Fruit fly (Drosophila melanogaster) whole organism, pupa: ENCODE results near the gene MED27.

ENCODE experiments used
- CG12605 ChIP-seq: fragments of 200-800 bp; sonication (Bioruptor generic); IDR thresholded peaks from 2 replicates; pipeline ENCODE4 v1.3.6; 2022; ENCODE audit warnings: missing biosample characterization, missing genetic modification characterization
- CG13204 ChIP-seq: fragments of 200-800 bp; sonication (Bioruptor generic); optimal IDR thresholded peaks from 2 replicates; lab custom pipeline; 2018; ENCODE audit warnings: missing biosample characterization, mild to moderate bottlenecking, missing genetic modification characterization, moderate library complexity
- CG14655 ChIP-seq: fragments of 200-800 bp; sonication (Bioruptor generic); optimal IDR thresholded peaks from 3 replicates; lab custom pipeline; 2017; ENCODE audit warnings: mild to moderate bottlenecking, missing biosample characterization, missing genetic modification reagents, missing genetic modification characterization
- CG32121 ChIP-seq: fragments of 200-800 bp; sonication (Bioruptor generic); IDR thresholded peaks from 2 replicates; pipeline ENCODE4 v1.3.6; 2022; ENCODE audit warnings: missing biosample characterization, missing genetic modification characterization
- CG4496 ChIP-seq: fragments of 200-800 bp; sonication (Bioruptor generic); IDR thresholded peaks from 3 replicates; pipeline ENCODE4 v1.3.6; 2022; ENCODE audit warnings: missing biosample characterization, missing genetic modification characterization
- CG8301 ChIP-seq: fragments of 200-800 bp; sonication (Bioruptor generic); optimal IDR thresholded peaks from 2 replicates; lab custom pipeline; 2018; ENCODE audit warnings: missing biosample characterization, mild to moderate bottlenecking, missing genetic modification characterization
- CG9948 ChIP-seq: fragments of 200-800 bp; sonication (Bioruptor generic); optimal IDR thresholded peaks from 2 replicates; lab custom pipeline; 2018; ENCODE audit warnings: missing biosample characterization, mild to moderate bottlenecking, missing genetic modification characterization, moderate library complexity
- EcR ChIP-seq: fragments of 200-800 bp; sonication (Bioruptor generic); optimal IDR thresholded peaks from 3 replicates; lab custom pipeline; 2019; ENCODE audit warnings: missing biosample characterization, missing genetic modification characterization, mild to moderate bottlenecking, moderate library complexity, missing genetic modification reagents
- Ets98B ChIP-seq: fragments of 200-800 bp; sonication (Bioruptor generic); IDR thresholded peaks from 2 replicates; pipeline ENCODE4 v1.3.6; 2022; ENCODE audit warnings: missing biosample characterization, missing genetic modification characterization
- Pif1A ChIP-seq: fragments of 200-800 bp; sonication (Bioruptor generic); optimal IDR thresholded peaks from 3 replicates; lab custom pipeline; 2016; ENCODE audit warnings: missing biosample characterization, missing genetic modification characterization
- Pif1B ChIP-seq: fragments of 200-800 bp; sonication (Bioruptor generic); optimal IDR thresholded peaks from 3 replicates; lab custom pipeline; 2016; ENCODE audit warnings: missing biosample characterization, missing genetic modification characterization
- Snoo ChIP-seq: fragments of 200-800 bp; sonication (Bioruptor generic); optimal IDR thresholded peaks from 3 replicates; lab custom pipeline; 2017; ENCODE audit warnings: missing biosample characterization, mild to moderate bottlenecking, missing genetic modification characterization, inconsistent platforms
- fd96Ca ChIP-seq: fragments of 200-800 bp; sonication (Bioruptor generic); IDR thresholded peaks from 3 replicates; pipeline ENCODE4 v1.3.6; 2022; ENCODE audit warnings: missing biosample characterization, missing genetic modification characterization
- rn ChIP-seq: fragments of 200-800 bp; sonication (Bioruptor generic); IDR thresholded peaks from 2 replicates; pipeline ENCODE4 v1.3.6; 2022; ENCODE audit warnings: missing biosample characterization, missing genetic modification characterization

- no peak for TF ChIP-seq fd96Ca (GFP tag; lab: Robert Waterston, UW)
- no peak for TF ChIP-seq CG9948 (tag; lab: Kevin White, UChicago)
- no peak for TF ChIP-seq CG14655 (GFP tag; lab: Kevin White, UChicago)
- no peak for TF ChIP-seq Pif1B (GFP tag; lab: Kevin White, UChicago)
- TF ChIP-seq CG8301 (tag; lab: Kevin White, UChicago) = no peak
- no peak for TF ChIP-seq Pif1A (GFP tag; lab: Kevin White, UChicago)
- no peak for TF ChIP-seq CG32121 (GFP tag; lab: Robert Waterston, UW)
- TF ChIP-seq CG4496 (GFP tag; lab: Robert Waterston, UW) = no peak
- TF ChIP-seq Snoo (tag; lab: Kevin White, UChicago) = no peak
- TF ChIP-seq CG12605 (GFP tag; lab: Robert Waterston, UW) = no peak
- no peak for TF ChIP-seq CG13204 (GFP tag; lab: Kevin White, UChicago)
- no peak for TF ChIP-seq EcR (GFP tag; lab: Kevin White, UChicago)
- no peak for TF ChIP-seq Ets98B (GFP tag; lab: Robert Waterston, UW)
- TF ChIP-seq rn = no peak
These were observed 4.9 kb downstream of the MED27 start, which contains the start of gene CG2182 for dm6 chr3R:5659829-5660197.
